Worm (Caenorhabditis elegans) whole organism, late embryonic: ENCODE results near the gene hmgs-1.

Source experiments
- C08G9.2 ChIP-seq: sonication (generic microtip); optimal IDR thresholded peaks from 2 replicates; lab custom pipeline; 2016; ENCODE audit warnings: mild to moderate bottlenecking, missing genetic modification characterization, moderate library complexity, missing compliant biosample characterization
- C38D4.7 ChIP-seq: fragments of 200-800 bp; sonication (Bioruptor generic); optimal IDR thresholded peaks from 2 replicates; lab custom pipeline; 2018; ENCODE audit warnings: mild to moderate bottlenecking, missing genetic modification characterization, moderate library complexity, missing compliant biosample characterization
- K09A11.1 ChIP-seq: sonication (generic microtip); optimal IDR thresholded peaks from 2 replicates; lab custom pipeline; 2017; ENCODE audit warnings: antibody characterized with exemption, mild to moderate bottlenecking, missing genetic modification characterization, missing compliant biosample characterization; ENCODE audit not compliant: insufficient read depth
- ahr-1 ChIP-seq: sonication (generic microtip); optimal IDR thresholded peaks from 2 replicates; lab custom pipeline; 2016; ENCODE audit warnings: missing genetic modification characterization, missing compliant biosample characterization
- ama-1 ChIP-seq: fragments of 150-350 bp; optimal IDR thresholded peaks from 2 replicates; lab custom pipeline; 2014
- ceh-18 ChIP-seq: sonication (generic microtip); optimal IDR thresholded peaks from 2 replicates; lab custom pipeline; 2016; ENCODE audit warnings: missing genetic modification characterization, missing compliant biosample characterization
- ceh-2 ChIP-seq: sonication (generic microtip); optimal IDR thresholded peaks from 2 replicates; lab custom pipeline; 2016; ENCODE audit warnings: missing genotype, missing genetic modification characterization, missing compliant biosample characterization
- ceh-24 ChIP-seq: sonication (generic microtip); optimal IDR thresholded peaks from 2 replicates; lab custom pipeline; 2016; ENCODE audit warnings: mild to moderate bottlenecking, missing genetic modification characterization, missing compliant biosample characterization
- ceh-31 ChIP-seq: sonication (generic microtip); optimal IDR thresholded peaks from 2 replicates; lab custom pipeline; 2016; ENCODE audit warnings: missing genetic modification characterization, missing compliant biosample characterization
- ceh-45 ChIP-seq: fragments of 200-800 bp; sonication (Bioruptor generic); IDR thresholded peaks from 2 replicates; pipeline ENCODE4 v1.3.6; 2022; ENCODE audit warnings: missing genetic modification reagents, missing genetic modification characterization, missing compliant biosample characterization
- ceh-48 ChIP-seq: sonication (generic microtip); optimal IDR thresholded peaks from 2 replicates; lab custom pipeline; 2016; ENCODE audit warnings: missing genetic modification characterization, inconsistent platforms, missing compliant biosample characterization
- ceh-6 ChIP-seq: fragments of 200-800 bp; sonication (Bioruptor generic); optimal IDR thresholded peaks from 2 replicates; lab custom pipeline; 2018; ENCODE audit warnings: mild to moderate bottlenecking, missing genetic modification characterization, missing compliant biosample characterization
- dve-1 ChIP-seq: sonication (generic microtip); optimal IDR thresholded peaks from 2 replicates; lab custom pipeline; 2017; ENCODE audit warnings: antibody characterized with exemption, mild to moderate bottlenecking, missing genetic modification characterization, missing compliant biosample characterization
- elt-4 ChIP-seq: sonication (generic microtip); optimal IDR thresholded peaks from 2 replicates; lab custom pipeline; 2016; ENCODE audit warnings: missing genetic modification characterization, missing compliant biosample characterization
- ets-4 ChIP-seq: sonication (generic microtip); optimal IDR thresholded peaks from 2 replicates; lab custom pipeline; 2016; ENCODE audit warnings: missing genetic modification characterization, missing compliant biosample characterization
- fax-1 ChIP-seq: sonication (generic microtip); optimal IDR thresholded peaks from 2 replicates; lab custom pipeline; 2016; ENCODE audit warnings: missing genotype, missing genetic modification characterization, missing compliant biosample characterization
- fkh-10 ChIP-seq: fragments of 150-350 bp; optimal IDR thresholded peaks from 2 replicates; lab custom pipeline; 2014; ENCODE audit warnings: missing biosample characterization, missing genetic modification reagents, missing genetic modification characterization
- fkh-6 ChIP-seq: sonication (generic microtip); optimal IDR thresholded peaks from 2 replicates; lab custom pipeline; 2016; ENCODE audit warnings: missing genetic modification characterization, missing compliant biosample characterization
- gmeb-2 ChIP-seq: sonication (generic microtip); optimal IDR thresholded peaks from 2 replicates; lab custom pipeline; 2016; ENCODE audit warnings: missing genetic modification characterization, inconsistent platforms, missing compliant biosample characterization
- hlh-13 ChIP-seq: fragments of 200-800 bp; sonication (Bioruptor generic); optimal IDR thresholded peaks from 2 replicates; lab custom pipeline; 2018; ENCODE audit warnings: mild to moderate bottlenecking, missing genetic modification characterization, missing compliant biosample characterization
- hlh-6 ChIP-seq: sonication (generic microtip); optimal IDR thresholded peaks from 2 replicates; lab custom pipeline; 2016; ENCODE audit warnings: missing genotype, missing genetic modification characterization, missing compliant biosample characterization
- hlh-8 ChIP-seq: sonication (generic microtip); optimal IDR thresholded peaks from 2 replicates; lab custom pipeline; 2016; ENCODE audit warnings: missing genotype, missing genetic modification characterization, missing compliant biosample characterization
- lim-6 ChIP-seq: sonication (generic microtip); optimal IDR thresholded peaks from 2 replicates; lab custom pipeline; 2016; ENCODE audit warnings: missing genetic modification characterization, missing compliant biosample characterization
- lin-11 ChIP-seq: fragments of 200-800 bp; sonication (Bioruptor generic); optimal IDR thresholded peaks from 2 replicates; lab custom pipeline; 2018; ENCODE audit warnings: mild to moderate bottlenecking, missing genetic modification characterization, missing compliant biosample characterization
- nhr-232 ChIP-seq: sonication (generic microtip); optimal IDR thresholded peaks from 2 replicates; lab custom pipeline; 2016; ENCODE audit warnings: missing genetic modification characterization, missing compliant biosample characterization
- odd-2 ChIP-seq: sonication (generic microtip); optimal IDR thresholded peaks from 2 replicates; lab custom pipeline; 2017; ENCODE audit warnings: antibody characterized with exemption, mild to moderate bottlenecking, missing genetic modification characterization, missing compliant biosample characterization
- pag-3 ChIP-seq: sonication (generic microtip); optimal IDR thresholded peaks from 2 replicates; lab custom pipeline; 2016; ENCODE audit warnings: missing compliant biosample characterization, missing genetic modification characterization, borderline replicate concordance
- pax-1 ChIP-seq: fragments of 150-350 bp; optimal IDR thresholded peaks from 2 replicates; lab custom pipeline; 2014; ENCODE audit warnings: missing biosample characterization, missing genetic modification characterization
- pha-2 ChIP-seq: sonication (generic microtip); optimal IDR thresholded peaks from 2 replicates; lab custom pipeline; 2017; ENCODE audit warnings: mild to moderate bottlenecking, missing genetic modification characterization, missing compliant biosample characterization
- pros-1 ChIP-seq: fragments of 150-350 bp; optimal IDR thresholded peaks from 2 replicates; lab custom pipeline; 2014; ENCODE audit warnings: missing biosample characterization, missing genetic modification reagents, missing genetic modification characterization
- rnt-1 ChIP-seq: sonication (generic microtip); optimal IDR thresholded peaks from 2 replicates; lab custom pipeline; 2016; ENCODE audit warnings: missing genetic modification characterization, missing compliant biosample characterization
- sox-4 ChIP-seq: sonication (generic microtip); optimal IDR thresholded peaks from 2 replicates; lab custom pipeline; 2017; ENCODE audit warnings: mild to moderate bottlenecking, missing genetic modification characterization, inconsistent platforms, missing compliant biosample characterization
- tbx-2 ChIP-seq: sonication (generic microtip); optimal IDR thresholded peaks from 2 replicates; lab custom pipeline; 2016; ENCODE audit warnings: missing genetic modification characterization, missing compliant biosample characterization
- tbx-7 ChIP-seq: sonication (generic microtip); optimal IDR thresholded peaks from 2 replicates; lab custom pipeline; 2016; ENCODE audit warnings: missing genotype, missing genetic modification characterization, missing compliant biosample characterization
- ttx-3 ChIP-seq: sonication (generic microtip); optimal IDR thresholded peaks from 2 replicates; lab custom pipeline; 2016; ENCODE audit warnings: missing genetic modification reagents, missing genetic modification characterization, missing compliant biosample characterization
- unc-3 ChIP-seq, 2 experiments: fragments of 200-800 bp in 1 of 2; sonication (Bioruptor generic) in 1 of 2; sonication (generic microtip) in 1 of 2; conservative IDR thresholded peaks in 1 of 2; optimal IDR thresholded peaks in 1 of 2; 2 replicates each; pipeline versions ENCODE4 v1.3.6 to Lab custom; 2016 to 2022; ENCODE audit warnings: missing compliant biosample characterization in 2 of 2, missing genetic modification characterization in 2 of 2, missing genetic modification reagents in 1 of 2
- unc-42 ChIP-seq: sonication (generic microtip); optimal IDR thresholded peaks from 2 replicates; lab custom pipeline; 2016; ENCODE audit warnings: missing genotype, missing genetic modification characterization, missing compliant biosample characterization
- unc-55 ChIP-seq: sonication (generic microtip); optimal IDR thresholded peaks from 2 replicates; lab custom pipeline; 2017; ENCODE audit warnings: missing biosample characterization, missing genetic modification reagents, missing genetic modification characterization
- ztf-16 ChIP-seq: sonication (generic microtip); optimal IDR thresholded peaks from 2 replicates; lab custom pipeline; 2017; ENCODE audit warnings: missing genetic modification characterization, missing compliant biosample characterization

hmgs-1 gene

DNA sequence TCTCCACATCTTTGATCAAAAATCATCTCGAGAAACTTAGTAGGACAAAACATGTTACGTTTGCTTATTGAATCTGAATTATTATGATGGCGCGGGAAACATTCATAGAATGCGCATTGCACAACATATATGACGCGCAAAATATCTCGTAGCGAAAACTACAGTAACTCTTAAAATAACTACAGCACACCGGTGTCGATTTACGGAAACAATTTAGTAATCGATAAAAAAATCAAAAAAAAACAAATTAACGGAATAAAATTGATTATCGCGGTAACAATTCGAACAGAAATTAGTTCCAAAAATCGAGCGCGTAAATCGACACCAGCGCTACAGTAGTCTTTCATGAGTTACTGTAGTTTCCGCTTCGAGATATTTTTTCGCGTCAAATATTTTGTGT is 37.7 kb upstream of the hmgs-1 start:
- TF ChIP-seq pros-1 (tag; lab: Kevin White, UChicago) (no peak), unc-55 (GFP tag; lab: Kevin White, UChicago) (no peak), lin-11 (tag; lab: Kevin White, UChicago) (no peak), hlh-6 (no peak), fkh-6 (tag; lab: Kevin White, UChicago) (no peak), K09A11.1 (no peak), elt-4 (tag; lab: Kevin White, UChicago) (no peak), ceh-45 (GFP tag; lab: Robert Waterston, UW) (no peak), ceh-2 (tag; lab: Kevin White, UChicago) (no peak), dve-1 (no peak), odd-2 (tag; lab: Kevin White, UChicago) (no peak), tbx-2 (tag; lab: Kevin White, UChicago) (no peak)

- TF ChIP-seq gmeb-2 (tag; lab: Kevin White, UChicago), result no peak
- TF ChIP-seq ceh-24 (tag; lab: Kevin White, UChicago), result no peak
- no peak for TF ChIP-seq unc-3 (GFP tag; conservative IDR thresholded peaks at IDR 0.05; lab: Robert Waterston, UW)
- no peak for TF ChIP-seq unc-3 (tag; optimal IDR thresholded peaks at IDR 0.05; lab: Kevin White, UChicago)
- no peak for TF ChIP-seq lim-6 (tag; lab: Kevin White, UChicago)
- TF ChIP-seq ama-1, result no peak
- no peak for TF ChIP-seq C08G9.2
- TF ChIP-seq unc-42 (tag; lab: Kevin White, UChicago), result no peak
- no peak for TF ChIP-seq ets-4 (tag; lab: Kevin White, UChicago)
- no peak for TF ChIP-seq ceh-18
- TF ChIP-seq ztf-16 (tag; lab: Kevin White, UChicago), result no peak
- TF ChIP-seq fkh-10, result no peak
- no peak for TF ChIP-seq nhr-232 (tag; lab: Kevin White, UChicago)
- TF ChIP-seq fax-1, result no peak
- no peak for TF ChIP-seq sox-4 (tag; lab: Kevin White, UChicago)
Measured at ce11 chrV:5717237-5717935, 33.0 kb upstream of the hmgs-1 start, which contains the start of gene rga-3. rga-3 (plus strand) TSS chrV:5717885.

DNA sequence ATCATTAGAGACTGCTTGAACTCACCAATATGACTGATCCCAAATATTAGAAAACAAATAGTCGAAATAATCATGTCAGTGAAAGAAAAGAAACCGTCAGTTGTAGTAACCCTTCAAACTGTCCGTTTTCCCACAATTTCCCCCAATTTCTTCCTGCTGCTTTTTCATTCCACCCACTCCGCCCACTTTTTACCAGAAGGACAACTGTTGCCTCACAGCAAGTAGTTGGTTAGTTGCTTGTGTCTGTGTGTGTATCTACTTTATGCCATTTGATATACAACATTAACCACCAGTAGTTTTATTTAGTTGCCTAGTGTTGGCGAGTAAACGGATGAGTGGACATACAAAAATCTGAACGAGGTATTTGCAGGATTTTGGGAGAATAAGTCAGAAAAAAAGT is 32.1 kb upstream of the hmgs-1 start, which contains the start of gene K09H11.9:
TSS of gene K09H11.9 (minus strand) at position 101 of the 400 bp plus-strand sequence.
- TF ChIP-seq unc-55 (GFP tag; lab: Kevin White, UChicago), result no peak
- TF ChIP-seq hlh-13 (GFP tag; lab: Kevin White, UChicago), result no peak
- no peak for TF ChIP-seq hlh-8 (tag; lab: Kevin White, UChicago)
- no peak for TF ChIP-seq lim-6 (tag; lab: Kevin White, UChicago)
- no peak for TF ChIP-seq pha-2 (tag; lab: Kevin White, UChicago)
- TF ChIP-seq ttx-3 (tag; lab: Kevin White, UChicago), result no peak
- TF ChIP-seq pag-3 (tag; lab: Kevin White, UChicago), result no peak
- TF ChIP-seq elt-4 (tag; lab: Kevin White, UChicago), result no peak
- TF ChIP-seq C38D4.7 (GFP tag; lab: Kevin White, UChicago), result no peak
- no peak for TF ChIP-seq tbx-2 (tag; lab: Kevin White, UChicago)
- no peak for TF ChIP-seq ama-1
- no peak for TF ChIP-seq ceh-31 (tag; lab: Kevin White, UChicago)
- no peak for TF ChIP-seq ceh-48
- TF ChIP-seq dve-1, result no peak
- TF ChIP-seq C08G9.2, result no peak
- TF ChIP-seq pax-1 (tag; lab: Kevin White, UChicago), result no peak
- no peak for TF ChIP-seq tbx-7 (tag; lab: Kevin White, UChicago)

- TF ChIP-seq ztf-16 (tag; lab: Kevin White, UChicago) (no peak), pax-1 (tag; lab: Kevin White, UChicago) (no peak), ceh-6 (GFP tag; lab: Kevin White, UChicago) (no peak), ahr-1 (tag; lab: Kevin White, UChicago) (no peak), pha-2 (tag; lab: Kevin White, UChicago) (no peak), nhr-232 (tag; lab: Kevin White, UChicago) (no peak), rnt-1 (tag; lab: Kevin White, UChicago) (no peak), pag-3 (tag; lab: Kevin White, UChicago) (no peak), fkh-10 (no peak)
- TF ChIP-seq, all 69 proteins: peak for 0
Measured at ce11 chrV:5713510-5713909, 29.1 kb upstream of the hmgs-1 start.
